Fruit fly (Drosophila melanogaster): ENCODE measurements around the gene CG43336.

CG43336 gene

dm6 chr3R:15642804-15643203 is 5.8 kb downstream of the CG43336 start (continued):
- TF ChIP-seq CG13424 (tag; optimal IDR thresholded peaks at IDR 0.05) (no peak), Ada2b (GFP tag; IDR thresholded peaks at IDR 0.05) (no peak), Asciz (GFP tag; optimal IDR thresholded peaks at IDR 0.05) (no peak), dmrt11E (tag; optimal IDR thresholded peaks at IDR 0.05) (peak; percentile 91), tll (GFP tag; optimal IDR thresholded peaks at IDR 0.05) (no peak), lmd (GFP tag; IDR thresholded peaks at IDR 0.05) (0 out of 2 replicates have a peak, but pooled peaks have one; percentile 11), wdn (GFP tag; IDR thresholded peaks at IDR 0.05) (no peak), zen (tag; optimal IDR thresholded peaks at IDR 0.05) (peak; percentile 85), Oli (tag; optimal IDR thresholded peaks at IDR 0.05) (no peak), CG8359 (GFP tag; optimal IDR thresholded peaks at IDR 0.05; ENCODE audit: borderline replicate concordance) (peak; percentile 49), sna (GFP tag; IDR thresholded peaks at IDR 0.05; ENCODE audit: partially characterized antibody) (no peak), CG13296 (GFP tag; optimal IDR thresholded peaks at IDR 0.05) (no peak), Trl (optimal IDR thresholded peaks at IDR 0.05) (no peak), Trl (GFP tag; optimal IDR thresholded peaks at IDR 0.05) (peak; percentile 24), pnt (GFP tag; optimal IDR thresholded peaks at IDR 0.05) (peak; percentile 17), CG32772 (GFP tag; IDR thresholded peaks at IDR 0.05) (0 out of 2 replicates have a peak, but pooled peaks have one; percentile 37), tup (GFP tag; optimal IDR thresholded peaks at IDR 0.05) (no peak), Dek (tag; optimal IDR thresholded peaks at IDR 0.05) (no peak), slou (GFP tag; optimal IDR thresholded peaks at IDR 0.05) (no peak), Dp (GFP tag; optimal IDR thresholded peaks at IDR 0.05) (no peak), CG10147 (GFP tag; optimal IDR thresholded peaks at IDR 0.05) (no peak), HLH4C (GFP tag; IDR thresholded peaks at IDR 0.05; ENCODE audit: partially characterized antibody) (no peak), Gsc (GFP tag; IDR thresholded peaks at IDR 0.05) (no peak), CG8388 (GFP tag; optimal IDR thresholded peaks at IDR 0.05) (peak; percentile 39), seq (GFP tag; IDR thresholded peaks at IDR 0.05) (no peak), CG34376 (GFP tag; optimal IDR thresholded peaks at IDR 0.05) (no peak), grau (tag; optimal IDR thresholded peaks at IDR 0.05) (peak; percentile 28), CG10321 (GFP tag; IDR thresholded peaks at IDR 0.05) (no peak), CG8478 (optimal IDR thresholded peaks at IDR 0.05) (no peak), MBD-R2 (GFP tag; IDR thresholded peaks at IDR 0.05) (no peak), CG7963 (GFP tag; IDR thresholded peaks at IDR 0.05; ENCODE audit: partially characterized antibody) (no peak), br (optimal IDR thresholded peaks at IDR 0.05) (no peak), CG11398 (GFP tag; optimal IDR thresholded peaks at IDR 0.05) (no peak), salm (tag; optimal IDR thresholded peaks at IDR 0.05) (no peak), vfl (GFP tag; optimal IDR thresholded peaks at IDR 0.05) (no peak), aop (GFP tag; IDR thresholded peaks at IDR 0.05) (no peak), NfI (GFP tag; optimal IDR thresholded peaks at IDR 0.05) (no peak), Ravus (GFP tag; IDR thresholded peaks at IDR 0.05) (no peak), klu (GFP tag; IDR thresholded peaks at IDR 0.05) (no peak), ara (GFP tag; IDR thresholded peaks at IDR 0.05) (peak; percentile 82), CG6813 (GFP tag; optimal IDR thresholded peaks at IDR 0.05) (peak; percentile 61), exex (tag; optimal IDR thresholded peaks at IDR 0.05) (no peak), CG33557 (GFP tag; optimal IDR thresholded peaks at IDR 0.05) (peak; percentile 3), az2 (GFP tag; optimal IDR thresholded peaks at IDR 0.05) (peak; percentile 47), lov (optimal IDR thresholded peaks at IDR 0.05) (no peak), lov (GFP tag; IDR thresholded peaks at IDR 0.05) (no peak; the same call in 2 of the 3 replicates), MESR4 (GFP tag; optimal IDR thresholded peaks at IDR 0.05) (no peak), CG2129 (GFP tag; IDR thresholded peaks at IDR 0.05; ENCODE audit: partially characterized antibody) (no peak), jumu (GFP tag; optimal IDR thresholded peaks at IDR 0.05) (peak; percentile 17), CG30403 (GFP tag; optimal IDR thresholded peaks at IDR 0.05) (peak; percentile 41), CG14441 (GFP tag; IDR thresholded peaks at IDR 0.05) (no peak), CG11723 (GFP tag; optimal IDR thresholded peaks at IDR 0.05) (no peak)
